Worm (Caenorhabditis elegans) whole organism, L1 larva: ENCODE data around the gene M02D8.3.

Source experiments
- ceh-82 ChIP-seq, 3 experiments: fragments of 150-350 bp in 1 of 3; sonication (generic microtip) in 2 of 3; optimal IDR thresholded peaks; 2 replicates each; lab custom pipeline; 2014 to 2017; ENCODE audit warnings: missing biosample characterization in 3 of 3, missing genetic modification characterization in 3 of 3
- nhr-28 ChIP-seq: fragments of 150-350 bp; optimal IDR thresholded peaks from 2 replicates; lab custom pipeline; 2014; ENCODE audit warnings: missing biosample characterization, missing genetic modification characterization
- nhr-76 ChIP-seq: sonication (generic microtip); optimal IDR thresholded peaks from 2 replicates; lab custom pipeline; 2017; ENCODE audit warnings: missing biosample characterization, missing genetic modification characterization
- pqm-1 ChIP-seq: sonication (generic microtip); optimal IDR thresholded peaks from 3 replicates; lab custom pipeline; 2017; ENCODE audit warnings: missing biosample characterization, missing genetic modification characterization
- skn-1 ChIP-seq: fragments of 150-350 bp; optimal IDR thresholded peaks from 2 replicates; lab custom pipeline; 2014; ENCODE audit warnings: missing biosample characterization, missing genetic modification characterization

DNA sequence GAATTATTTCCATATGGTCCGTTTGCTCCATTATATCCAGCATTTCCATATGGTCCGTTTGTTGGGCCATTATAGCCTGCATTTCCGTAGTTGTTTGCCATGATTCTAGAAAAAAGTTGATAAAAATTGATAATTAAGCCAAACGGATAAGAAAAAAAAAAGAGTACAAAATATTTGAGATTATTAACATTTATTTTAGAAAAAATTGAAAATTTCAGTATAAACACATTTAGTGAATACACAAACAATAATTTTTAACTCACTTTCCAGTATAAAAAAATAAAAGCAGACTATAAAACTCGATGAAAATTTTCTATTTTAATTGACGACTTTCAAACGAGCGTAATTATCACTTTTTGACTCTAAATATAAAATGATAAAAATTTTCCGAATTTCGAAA lies 16.2 kb downstream of the M02D8.3 start, which contains the start of gene F53A9.9:
- no peak for TF ChIP-seq nhr-28 (tag; lab: Kevin White, UChicago)
- no peak for TF ChIP-seq ceh-82 (tag; optimal IDR thresholded peaks at IDR 0.05; lab: Kevin White, UChicago)
- TF ChIP-seq skn-1 (tag; lab: Kevin White, UChicago), result no peak
- no peak for TF ChIP-seq pqm-1 (tag; lab: Kevin White, UChicago)
- no peak for TF ChIP-seq nhr-76 (tag; lab: Kevin White, UChicago)
